Fruit fly (Drosophila melanogaster) whole organism, embryonic: Measurements from ENCODE around the gene dod.

Source experiments
- Atf6 ChIP-seq: fragments of 200-800 bp; sonication (Bioruptor generic); IDR thresholded peaks from 2 replicates; pipeline ENCODE4 v1.3.6; 2022; ENCODE audit warnings: missing biosample characterization, missing genetic modification characterization
- Awh ChIP-seq: fragments of 200-800 bp; sonication (Bioruptor generic); IDR thresholded peaks from 2 replicates; pipeline ENCODE4, ENCODE4 v1.3.6; 2022; ENCODE audit warnings: missing biosample characterization, missing genetic modification characterization
- CG12299 ChIP-seq: fragments of 200-800 bp; sonication (Bioruptor generic); optimal IDR thresholded peaks from 2 replicates; lab custom pipeline; 2018; ENCODE audit warnings: missing biosample characterization, mild to moderate bottlenecking, missing genetic modification characterization
- CG1233 ChIP-seq: fragments of 200-800 bp; sonication (Bioruptor generic); optimal IDR thresholded peaks from 4 replicates; lab custom pipeline; 2018; ENCODE audit warnings: missing biosample characterization, mild to moderate bottlenecking, missing genetic modification characterization
- CG13123 ChIP-seq: fragments of 200-800 bp; sonication (Bioruptor generic); optimal IDR thresholded peaks from 2 replicates; lab custom pipeline; 2016; ENCODE audit warnings: missing biosample characterization, missing genetic modification characterization
- CG14667 ChIP-seq: fragments of 200-800 bp; sonication (Bioruptor generic); IDR thresholded peaks from 2 replicates; pipeline ENCODE4 v1.3.6; 2022; ENCODE audit warnings: missing biosample characterization, missing genetic modification characterization
- CG17912 ChIP-seq: fragments of 200-800 bp; sonication (Bioruptor generic); optimal IDR thresholded peaks from 2 replicates; lab custom pipeline; 2018; ENCODE audit warnings: missing biosample characterization, mild to moderate bottlenecking, missing genetic modification characterization
- CG2202 ChIP-seq: fragments of 200-800 bp; sonication (Bioruptor generic); optimal IDR thresholded peaks from 2 replicates; lab custom pipeline; 2018; ENCODE audit warnings: missing biosample characterization, mild to moderate bottlenecking, missing genetic modification characterization
- CG3065 ChIP-seq: fragments of 200-800 bp; sonication (Bioruptor generic); optimal IDR thresholded peaks from 2 replicates; lab custom pipeline; 2016; ENCODE audit warnings: missing biosample characterization, missing genetic modification characterization
- CG4854 ChIP-seq: fragments of 200-800 bp; sonication (Bioruptor generic); optimal IDR thresholded peaks from 2 replicates; lab custom pipeline; 2016; ENCODE audit warnings: missing biosample characterization, missing genetic modification characterization, inconsistent platforms
- D19B ChIP-seq: fragments of 200-800 bp; sonication (Bioruptor generic); optimal IDR thresholded peaks from 2 replicates; lab custom pipeline; 2017; ENCODE audit warnings: missing biosample characterization, mild to moderate bottlenecking, missing genetic modification characterization
- Dref ChIP-seq: fragments of 200-800 bp; sonication (Bioruptor generic); IDR thresholded peaks from 2 replicates; pipeline ENCODE4 v1.3.6; 2022; ENCODE audit warnings: missing biosample characterization, missing genetic modification characterization
- HLH4C ChIP-seq: fragments of 200-800 bp; sonication (Bioruptor generic); IDR thresholded peaks from 3 replicates; pipeline ENCODE4 v1.3.6; 2022; ENCODE audit warnings: missing biosample characterization, missing genetic modification characterization; ENCODE audit not compliant: partially characterized antibody
- Hr39 ChIP-seq: fragments of >200 bp; optimal IDR thresholded peaks from 2 replicates; lab custom pipeline; 2017
- Hr78 ChIP-seq, 2 experiments: fragments of 200-800 bp in 1 of 2; fragments of >200 bp in 1 of 2; sonication (Bioruptor generic) in 1 of 2; optimal IDR thresholded peaks; 2 replicates each; lab custom pipeline; 2017 to 2019; ENCODE audit warnings: missing biosample characterization in 2 of 2, missing genetic modification characterization in 2 of 2, mild to moderate bottlenecking in 1 of 2, moderate library complexity in 1 of 2
- Lpt ChIP-seq: fragments of >200 bp; optimal IDR thresholded peaks from 2 replicates; lab custom pipeline; 2018; ENCODE audit warnings: missing biosample characterization, missing genetic modification characterization
- Oli ChIP-seq: fragments of 200-800 bp; sonication (Bioruptor generic); optimal IDR thresholded peaks from 2 replicates; lab custom pipeline; 2018; ENCODE audit warnings: missing biosample characterization, mild to moderate bottlenecking, missing genetic modification characterization, moderate library complexity
- Rfx ChIP-seq: fragments of 200-800 bp; sonication (Bioruptor generic); IDR thresholded peaks from 2 replicates; pipeline ENCODE4 v1.3.6; 2022; ENCODE audit warnings: missing biosample characterization, missing genetic modification characterization
- Scr ChIP-seq: fragments of 200-800 bp; sonication (Bioruptor generic); IDR thresholded peaks from 2 replicates; pipeline ENCODE4 v1.3.6; 2022; ENCODE audit warnings: missing biosample characterization, missing genetic modification characterization; ENCODE audit not compliant: partially characterized antibody
- Side ChIP-seq: fragments of 200-800 bp; sonication (Bioruptor generic); optimal IDR thresholded peaks from 2 replicates; lab custom pipeline; 2016; ENCODE audit warnings: missing biosample characterization, missing genetic modification characterization
- Spps ChIP-seq: fragments of 200-800 bp; sonication (Bioruptor generic); optimal IDR thresholded peaks from 2 replicates; lab custom pipeline; 2018; ENCODE audit warnings: missing biosample characterization, mild to moderate bottlenecking, missing genetic modification characterization
- Xrp1 ChIP-seq: fragments of 200-800 bp; sonication (Bioruptor generic); IDR thresholded peaks from 2 replicates; pipeline ENCODE4 v1.3.6; 2022; ENCODE audit warnings: missing biosample characterization, missing genetic modification characterization
- ap ChIP-seq: fragments of 200-800 bp; sonication (Bioruptor generic); IDR thresholded peaks from 2 replicates; pipeline ENCODE4 v1.3.6; 2022; ENCODE audit warnings: missing biosample characterization, missing genetic modification characterization
- bbx ChIP-seq: fragments of 200-800 bp; sonication (Bioruptor generic); IDR thresholded peaks from 2 replicates; pipeline ENCODE4 v1.3.6; 2022; ENCODE audit warnings: missing biosample characterization, missing genetic modification characterization; ENCODE audit not compliant: partially characterized antibody
- br ChIP-seq: fragments of >200 bp; optimal IDR thresholded peaks from 2 replicates; lab custom pipeline; 2017
- cg ChIP-seq: fragments of 200-800 bp; sonication (Bioruptor generic); optimal IDR thresholded peaks from 3 replicates; lab custom pipeline; 2019; ENCODE audit warnings: missing biosample characterization, mild to moderate bottlenecking, missing genetic modification characterization, moderate library complexity
- dan ChIP-seq: fragments of 200-800 bp; sonication (Bioruptor generic); IDR thresholded peaks from 2 replicates; pipeline ENCODE4 v1.3.6; 2022; ENCODE audit warnings: missing biosample characterization, missing genetic modification characterization
- disco-r ChIP-seq: fragments of 200-800 bp; sonication (Bioruptor generic); optimal IDR thresholded peaks from 2 replicates; lab custom pipeline; 2016; ENCODE audit warnings: missing biosample characterization, missing genetic modification characterization
- dysf ChIP-seq: fragments of 200-800 bp; sonication (Bioruptor generic); IDR thresholded peaks from 3 replicates; pipeline ENCODE4 v1.3.6; 2022; ENCODE audit warnings: missing biosample characterization, missing genetic modification characterization
- emc ChIP-seq: fragments of 200-800 bp; sonication (Bioruptor generic); optimal IDR thresholded peaks from 2 replicates; lab custom pipeline; 2016; ENCODE audit warnings: missing biosample characterization, missing genetic modification characterization
- fd96Cb ChIP-seq: fragments of 200-800 bp; sonication (Bioruptor generic); optimal IDR thresholded peaks from 2 replicates; lab custom pipeline; 2018; ENCODE audit warnings: missing biosample characterization, mild to moderate bottlenecking, missing genetic modification characterization, moderate library complexity
- lab ChIP-seq: fragments of 200-800 bp; sonication (Bioruptor generic); optimal IDR thresholded peaks from 3 replicates; lab custom pipeline; 2017; ENCODE audit warnings: missing biosample characterization, missing genetic modification characterization, mild to moderate bottlenecking, moderate library complexity, missing genetic modification reagents
- lbe ChIP-seq: fragments of 200-800 bp; sonication (Bioruptor generic); optimal IDR thresholded peaks from 2 replicates; lab custom pipeline; 2016; ENCODE audit warnings: missing biosample characterization, mild to moderate bottlenecking, missing genetic modification characterization
- mam ChIP-seq: fragments of 200-800 bp; sonication (Bioruptor generic); optimal IDR thresholded peaks from 3 replicates; lab custom pipeline; 2016; ENCODE audit warnings: missing biosample characterization, missing genetic modification characterization
- org-1 ChIP-seq: fragments of 200-800 bp; sonication (Bioruptor generic); optimal IDR thresholded peaks from 2 replicates; lab custom pipeline; 2017; ENCODE audit warnings: missing biosample characterization, missing genetic modification characterization
- pnt ChIP-seq: fragments of 200-800 bp; sonication (Bioruptor generic); optimal IDR thresholded peaks from 3 replicates; lab custom pipeline; 2016; ENCODE audit warnings: missing biosample characterization, missing genetic modification characterization
- pzg ChIP-seq: fragments of 200-800 bp; sonication (Bioruptor generic); optimal IDR thresholded peaks from 3 replicates; lab custom pipeline; 2018; ENCODE audit warnings: missing biosample characterization, mild to moderate bottlenecking, missing genetic modification characterization, moderate library complexity
- ranshi ChIP-seq: fragments of 200-800 bp; sonication (Bioruptor generic); IDR thresholded peaks from 2 replicates; pipeline ENCODE4 v1.3.6; 2022; ENCODE audit warnings: missing biosample characterization, missing genetic modification characterization
- rib ChIP-seq: fragments of 200-800 bp; sonication (Bioruptor generic); IDR thresholded peaks from 2 replicates; pipeline ENCODE4 v1.3.6; 2022; ENCODE audit warnings: missing biosample characterization, missing genetic modification characterization
- salm ChIP-seq: fragments of 200-800 bp; sonication (Bioruptor generic); optimal IDR thresholded peaks from 2 replicates; lab custom pipeline; 2018; ENCODE audit warnings: missing biosample characterization, mild to moderate bottlenecking, missing genetic modification characterization
- sc ChIP-seq, 3 experiments: fragments of >200 bp in 2 of 3; fragments of 200-800 bp in 1 of 3; sonication (Bioruptor generic) in 1 of 3; optimal IDR thresholded peaks; 2 replicates in 2 of 3; 3 replicates in 1 of 3; lab custom pipeline; 2017; ENCODE audit warnings: mild to moderate bottlenecking in 1 of 3, missing biosample characterization in 1 of 3, missing genetic modification characterization in 1 of 3, missing genetic modification reagents in 1 of 3
- shn ChIP-seq: fragments of 200-800 bp; sonication (Bioruptor generic); optimal IDR thresholded peaks from 3 replicates; lab custom pipeline; 2016; ENCODE audit warnings: missing biosample characterization, missing genetic modification characterization
- sisA ChIP-seq: fragments of 200-800 bp; sonication (Bioruptor generic); IDR thresholded peaks from 2 replicates; pipeline ENCODE4 v1.3.6; 2022; ENCODE audit warnings: missing biosample characterization, missing genetic modification characterization
- slp2 ChIP-seq: fragments of 200-800 bp; sonication (Bioruptor generic); optimal IDR thresholded peaks from 2 replicates; lab custom pipeline; 2016; ENCODE audit warnings: missing biosample characterization, missing genetic modification characterization
- ssp ChIP-seq: fragments of 200-800 bp; sonication (Bioruptor generic); IDR thresholded peaks from 2 replicates; pipeline ENCODE4 v1.3.6; 2022; ENCODE audit warnings: missing biosample characterization, missing genetic modification characterization
- tio ChIP-seq: fragments of 200-800 bp; sonication (Bioruptor generic); optimal IDR thresholded peaks from 2 replicates; lab custom pipeline; 2017; ENCODE audit warnings: missing biosample characterization, missing genetic modification characterization, inconsistent platforms
- tup ChIP-seq: fragments of 200-800 bp; sonication (Bioruptor generic); optimal IDR thresholded peaks from 2 replicates; lab custom pipeline; 2016; ENCODE audit warnings: missing biosample characterization, mild to moderate bottlenecking, missing genetic modification characterization, moderate library complexity
- usp ChIP-seq: fragments of >200 bp; optimal IDR thresholded peaks from 2 replicates; lab custom pipeline; 2017; ENCODE audit warnings: missing biosample characterization, missing genetic modification characterization
- vnd ChIP-seq: fragments of 200-800 bp; sonication (Bioruptor generic); IDR thresholded peaks from 3 replicates; pipeline ENCODE4 v1.3.6; 2022; ENCODE audit warnings: missing biosample characterization, missing genetic modification characterization; ENCODE audit not compliant: partially characterized antibody
- wdn ChIP-seq: fragments of 200-800 bp; sonication (Bioruptor generic); IDR thresholded peaks from 2 replicates; pipeline ENCODE4 v1.3.6; 2022; ENCODE audit warnings: missing biosample characterization, missing genetic modification characterization
- zen2 ChIP-seq: fragments of 200-800 bp; sonication (Bioruptor generic); IDR thresholded peaks from 3 replicates; pipeline ENCODE4 v1.3.6; 2022; ENCODE audit warnings: missing biosample characterization, missing genetic modification characterization; ENCODE audit not compliant: partially characterized antibody

Gene dod

dm6 chrX:21339476-21339931 lies 5.7 kb upstream of the dod start, which contains the start of the genes tty and fliI (continued):
- TF ChIP-seq sisA (GFP tag; lab: Robert Waterston, UW) (peak; percentile 92), org-1 (GFP tag; lab: Kevin White, UChicago) (peak; percentile 54), HLH4C (GFP tag; lab: Robert Waterston, UW) (no peak), CG2202 (tag; lab: Kevin White, UChicago) (peak; percentile 27), ranshi (GFP tag; lab: Robert Waterston, UW) (peak; percentile 91), salm (tag; lab: Kevin White, UChicago) (peak; percentile 40), pzg (GFP tag; lab: Kevin White, UChicago) (peak; percentile 89), disco-r (GFP tag; lab: Kevin White, UChicago) (peak; percentile 74), ssp (peak; percentile 74), cg (GFP tag; lab: Kevin White, UChicago) (no peak), Rfx (GFP tag; lab: Robert Waterston, UW) (peak; percentile 94), usp (no peak), lab (GFP tag; lab: Kevin White, UChicago) (no peak), tio (GFP tag; lab: Kevin White, UChicago) (no peak), tup (peak; percentile 30), Xrp1 (GFP tag; lab: Robert Waterston, UW) (peak; percentile 87), emc (GFP tag; lab: Kevin White, UChicago) (peak; percentile 71), bbx (GFP tag; lab: Robert Waterston, UW) (peak; percentile 20; the same call in 1 of the 2 replicates), Hr78 (GFP tag; optimal IDR thresholded peaks at IDR 0.05; lab: Kevin White, UChicago) (no peak), CG17912 (GFP tag; lab: Kevin White, UChicago) (peak; percentile 41), Spps (tag; lab: Kevin White, UChicago) (peak; percentile 47), Scr (GFP tag; lab: Robert Waterston, UW) (no peak), sc (optimal IDR thresholded peaks at IDR 0.05; lab: Kevin White, UChicago) (no peak), sc (GFP tag; optimal IDR thresholded peaks at IDR 0.05; lab: Kevin White, UChicago) (peak; percentile 62), dysf (GFP tag; lab: Robert Waterston, UW) (peak; percentile 91), shn (GFP tag; lab: Kevin White, UChicago) (peak; percentile 87), fd96Cb (peak; percentile 71), Hr39 (lab: Kevin White, UChicago) (no peak), Atf6 (GFP tag; lab: Robert Waterston, UW) (peak; percentile 85), D19B (GFP tag; lab: Kevin White, UChicago) (peak; percentile 66), CG13123 (GFP tag; lab: Kevin White, UChicago) (peak; percentile 60), CG14667 (GFP tag; lab: Robert Waterston, UW) (peak; percentile 87), Awh (GFP tag; lab: Robert Waterston, UW) (peak; percentile 88), slp2 (peak; percentile 80), CG12299 (tag; lab: Kevin White, UChicago) (no peak), mam (GFP tag; lab: Kevin White, UChicago) (peak; percentile 92), Lpt (GFP tag; lab: Kevin White, UChicago) (no peak), CG1233 (peak; percentile 69), pnt (GFP tag; lab: Kevin White, UChicago) (peak; percentile 82), wdn (peak; percentile 78), br (lab: Kevin White, UChicago) (no peak), CG4854 (GFP tag; lab: Kevin White, UChicago) (peak; percentile 72), zen2 (GFP tag; lab: Robert Waterston, UW) (no peak), CG3065 (peak; percentile 63), lbe (GFP tag; lab: Kevin White, UChicago) (peak; percentile 67), Dref (GFP tag; lab: Robert Waterston, UW) (peak; percentile 46), Side (peak; percentile 77), rib (GFP tag; lab: Robert Waterston, UW) (peak; percentile 87), Oli (peak; percentile 69), vnd (GFP tag; lab: Robert Waterston, UW) (peak; percentile 39; the same call in 2 of the 3 replicates), dan (peak; percentile 52; the same call in 1 of the 2 replicates), ap (GFP tag; lab: Robert Waterston, UW) (peak; percentile 88)
